Worm (Caenorhabditis elegans) whole organism, L1 larva: ENCODE measurements around the gene F33E11.2.

Experiments used
- aly-2 ChIP-seq: fragments of 150-350 bp; optimal IDR thresholded peaks from 2 replicates; lab custom pipeline; 2014; ENCODE audit warnings: missing biosample characterization, missing genetic modification characterization
- dsc-1 ChIP-seq: sonication (generic microtip); optimal IDR thresholded peaks from 2 replicates; lab custom pipeline; 2016; ENCODE audit warnings: mild to moderate bottlenecking, missing genetic modification characterization, missing compliant biosample characterization
- fkh-4 ChIP-seq: sonication (generic microtip); optimal IDR thresholded peaks from 2 replicates; lab custom pipeline; 2016; ENCODE audit warnings: missing compliant biosample characterization, missing genetic modification characterization, borderline replicate concordance
- lir-3 ChIP-seq: sonication (generic microtip); optimal IDR thresholded peaks from 2 replicates; lab custom pipeline; 2016; ENCODE audit warnings: mild to moderate bottlenecking, missing genetic modification characterization, moderate library complexity, missing compliant biosample characterization; ENCODE audit not compliant: poor library complexity
- sup-37 ChIP-seq: fragments of 200-800 bp; sonication (Bioruptor generic); optimal IDR thresholded peaks from 2 replicates; lab custom pipeline; 2018; ENCODE audit warnings: mild to moderate bottlenecking, missing genetic modification characterization, missing compliant biosample characterization
- unc-62 ChIP-seq: fragments of 150-350 bp; optimal IDR thresholded peaks from 2 replicates; lab custom pipeline; 2014; ENCODE audit warnings: missing biosample characterization, missing genetic modification reagents, missing genetic modification characterization
- zip-4 ChIP-seq: fragments of 200-800 bp; sonication (Bioruptor generic); optimal IDR thresholded peaks from 2 replicates; lab custom pipeline; 2018; ENCODE audit warnings: mild to moderate bottlenecking, missing genetic modification characterization, moderate library complexity, missing compliant biosample characterization

ce11 chrV:332585-332984 lies 34.8 kb downstream of the F33E11.2 start:
- TF ChIP-seq fkh-4 (tag; lab: Kevin White, UChicago): no peak
- TF ChIP-seq unc-62 (GFP tag; lab: Kevin White, UChicago): no peak
- TF ChIP-seq sup-37 (GFP tag; lab: Kevin White, UChicago): no peak
- TF ChIP-seq aly-2 (tag; lab: Kevin White, UChicago): no peak
- TF ChIP-seq lir-3 (tag; lab: Kevin White, UChicago): no peak
- TF ChIP-seq zip-4: no peak
- TF ChIP-seq dsc-1 (tag; lab: Kevin White, UChicago): no peak
